Fruit fly (Drosophila melanogaster) whole organism, embryonic: ENCODE data around the gene CG33235.

Source experiments
- Atf-2 ChIP-seq: fragments of 200-800 bp; sonication (Bioruptor generic); optimal IDR thresholded peaks from 2 replicates; lab custom pipeline; 2016; ENCODE audit warnings: missing biosample characterization, missing genetic modification characterization
- Blimp-1 ChIP-seq: fragments of 200-800 bp; sonication (Bioruptor generic); optimal IDR thresholded peaks from 3 replicates; lab custom pipeline; 2018; ENCODE audit warnings: missing biosample characterization, missing genetic modification characterization, mild to moderate bottlenecking, moderate library complexity, missing genetic modification reagents
- CG11247 ChIP-seq: fragments of 200-800 bp; sonication (Bioruptor generic); IDR thresholded peaks from 2 replicates; pipeline ENCODE4 v1.3.6; 2022; ENCODE audit warnings: missing biosample characterization, missing genetic modification characterization
- CG11560 ChIP-seq: fragments of 200-800 bp; sonication (Bioruptor generic); IDR thresholded peaks from 3 replicates; pipeline ENCODE4 v1.3.6; 2022; ENCODE audit warnings: missing biosample characterization, missing genetic modification characterization
- CG11696 ChIP-seq: fragments of 200-800 bp; sonication (Bioruptor generic); IDR thresholded peaks from 2 replicates; pipeline ENCODE4 v1.3.6; 2022; ENCODE audit warnings: missing biosample characterization, missing genetic modification characterization
- CG13624 ChIP-seq: fragments of 200-800 bp; sonication (Bioruptor generic); optimal IDR thresholded peaks from 2 replicates; lab custom pipeline; 2016; ENCODE audit warnings: missing biosample characterization, missing genetic modification characterization
- CG14014 ChIP-seq: fragments of 200-800 bp; sonication (Bioruptor generic); IDR thresholded peaks from 2 replicates; pipeline ENCODE4 v1.3.6; 2022; ENCODE audit warnings: missing biosample characterization, missing genetic modification characterization
- CG14667 ChIP-seq: fragments of 200-800 bp; sonication (Bioruptor generic); IDR thresholded peaks from 2 replicates; pipeline ENCODE4 v1.3.6; 2022; ENCODE audit warnings: missing biosample characterization, missing genetic modification characterization
- CG15073 ChIP-seq: fragments of 200-800 bp; sonication (Bioruptor generic); optimal IDR thresholded peaks from 2 replicates; lab custom pipeline; 2016; ENCODE audit warnings: missing biosample characterization, missing genetic modification characterization
- CG15479 ChIP-seq: fragments of 200-800 bp; sonication (Bioruptor generic); optimal IDR thresholded peaks from 3 replicates; lab custom pipeline; 2019; ENCODE audit warnings: missing biosample characterization, mild to moderate bottlenecking, missing genetic modification characterization, moderate library complexity
- CG3065 ChIP-seq: fragments of 200-800 bp; sonication (Bioruptor generic); optimal IDR thresholded peaks from 2 replicates; lab custom pipeline; 2016; ENCODE audit warnings: missing biosample characterization, missing genetic modification characterization
- CG3281 ChIP-seq: fragments of 200-800 bp; sonication (Bioruptor generic); optimal IDR thresholded peaks from 3 replicates; lab custom pipeline; 2017; ENCODE audit warnings: missing biosample characterization, mild to moderate bottlenecking, missing genetic modification characterization
- CG7928 ChIP-seq: fragments of 200-800 bp; sonication (Bioruptor generic); optimal IDR thresholded peaks from 2 replicates; lab custom pipeline; 2017; ENCODE audit warnings: missing biosample characterization, mild to moderate bottlenecking, missing genetic modification characterization
- CG8290 ChIP-seq, 3 experiments: fragments of 200-800 bp; sonication (Bioruptor generic); optimal IDR thresholded peaks; 2 replicates each; lab custom pipeline; 2016 to 2019; ENCODE audit warnings: missing biosample characterization in 3 of 3, missing genetic modification characterization in 3 of 3, mild to moderate bottlenecking in 2 of 3, moderate library complexity in 1 of 3
- CG8765 ChIP-seq: fragments of 200-800 bp; sonication (Bioruptor generic); IDR thresholded peaks from 2 replicates; pipeline ENCODE4 v1.3.6; 2022; ENCODE audit warnings: missing biosample characterization, missing genetic modification characterization
- CTCF ChIP-seq: fragments of 200-800 bp; sonication (Bioruptor generic); optimal IDR thresholded peaks from 2 replicates; lab custom pipeline; 2017; ENCODE audit warnings: missing biosample characterization, mild to moderate bottlenecking, missing genetic modification characterization, moderate library complexity
- Dp ChIP-seq: fragments of 200-800 bp; sonication (Bioruptor generic); optimal IDR thresholded peaks from 2 replicates; lab custom pipeline; 2018; ENCODE audit warnings: missing biosample characterization, mild to moderate bottlenecking, missing genetic modification characterization, moderate library complexity
- ERR ChIP-seq: fragments of 200-800 bp; sonication (Bioruptor generic); optimal IDR thresholded peaks from 2 replicates; lab custom pipeline; 2016; ENCODE audit warnings: missing biosample characterization, missing genetic modification characterization
- Fer1 ChIP-seq: fragments of 200-800 bp; sonication (Bioruptor generic); optimal IDR thresholded peaks from 2 replicates; lab custom pipeline; 2017; ENCODE audit warnings: missing biosample characterization, mild to moderate bottlenecking, missing genetic modification characterization
- GATAe ChIP-seq: fragments of 200-800 bp; sonication (Bioruptor generic); conservative IDR thresholded peaks from 2 replicates; pipeline ENCODE4 v1.3.6; 2022; ENCODE audit warnings: missing biosample characterization, missing genetic modification characterization
- Gug ChIP-seq: fragments of 200-800 bp; sonication (Bioruptor generic); IDR thresholded peaks from 4 replicates; pipeline ENCODE4 v1.3.6; 2022; ENCODE audit warnings: missing biosample characterization, missing genetic modification characterization
- Hand ChIP-seq: fragments of 200-800 bp; sonication (Bioruptor generic); optimal IDR thresholded peaks from 2 replicates; lab custom pipeline; 2017; ENCODE audit warnings: mild to moderate bottlenecking, missing biosample characterization, missing genetic modification reagents, missing genetic modification characterization
- Hmr ChIP-seq: fragments of 200-800 bp; sonication (Bioruptor generic); optimal IDR thresholded peaks from 3 replicates; lab custom pipeline; 2017; ENCODE audit warnings: mild to moderate bottlenecking, missing biosample characterization, missing genetic modification reagents, missing genetic modification characterization
- Hr39 ChIP-seq: fragments of >200 bp; optimal IDR thresholded peaks from 2 replicates; lab custom pipeline; 2017
- NC2α ChIP-seq: fragments of 200-800 bp; sonication (Bioruptor generic); optimal IDR thresholded peaks from 2 replicates; lab custom pipeline; 2016; ENCODE audit warnings: missing biosample characterization, missing genetic modification characterization
- Nf-YB ChIP-seq: fragments of 200-800 bp; sonication (Bioruptor generic); optimal IDR thresholded peaks from 3 replicates; lab custom pipeline; 2019; ENCODE audit warnings: missing biosample characterization, mild to moderate bottlenecking, missing genetic modification characterization, moderate library complexity
- Tbp ChIP-seq: fragments of >200 bp; optimal IDR thresholded peaks from 2 replicates; lab custom pipeline; 2018; ENCODE audit warnings: missing biosample characterization, missing genetic modification characterization
- Vsx1 ChIP-seq: fragments of 200-800 bp; sonication (Bioruptor generic); optimal IDR thresholded peaks from 2 replicates; lab custom pipeline; 2017; ENCODE audit warnings: missing biosample characterization, mild to moderate bottlenecking, missing genetic modification characterization, missing genetic modification reagents
- Xbp1 ChIP-seq: fragments of 200-800 bp; sonication (Bioruptor generic); optimal IDR thresholded peaks from 3 replicates; lab custom pipeline; 2016; ENCODE audit warnings: missing biosample characterization, mild to moderate bottlenecking, missing genetic modification characterization
- ato ChIP-seq: fragments of 200-800 bp; sonication (Bioruptor generic); IDR thresholded peaks from 2 replicates; pipeline ENCODE4 v1.3.6; 2022; ENCODE audit warnings: missing biosample characterization, missing genetic modification characterization; ENCODE audit not compliant: partially characterized antibody
- bbx ChIP-seq: fragments of 200-800 bp; sonication (Bioruptor generic); IDR thresholded peaks from 2 replicates; pipeline ENCODE4 v1.3.6; 2022; ENCODE audit warnings: missing biosample characterization, missing genetic modification characterization; ENCODE audit not compliant: partially characterized antibody
- cato ChIP-seq: fragments of 200-800 bp; sonication (Bioruptor generic); optimal IDR thresholded peaks from 2 replicates; lab custom pipeline; 2016; ENCODE audit warnings: missing biosample characterization, missing genetic modification characterization, borderline replicate concordance
- dati ChIP-seq: fragments of 200-800 bp; sonication (Bioruptor generic); IDR thresholded peaks from 2 replicates; pipeline ENCODE4 v1.3.6; 2022; ENCODE audit warnings: missing biosample characterization, missing genetic modification characterization
- emc ChIP-seq: fragments of 200-800 bp; sonication (Bioruptor generic); optimal IDR thresholded peaks from 2 replicates; lab custom pipeline; 2016; ENCODE audit warnings: missing biosample characterization, missing genetic modification characterization
- gro ChIP-seq: fragments of 200-800 bp; sonication (Bioruptor generic); optimal IDR thresholded peaks from 2 replicates; lab custom pipeline; 2016; ENCODE audit warnings: missing biosample characterization, missing genetic modification characterization
- ham ChIP-seq: fragments of 200-800 bp; sonication (Bioruptor generic); IDR thresholded peaks from 2 replicates; pipeline ENCODE4 v1.3.6; 2022; ENCODE audit warnings: missing biosample characterization, missing genetic modification characterization
- hbn ChIP-seq: fragments of 200-800 bp; sonication (Bioruptor generic); IDR thresholded peaks from 2 replicates; pipeline ENCODE4 v1.3.6; 2022; ENCODE audit warnings: missing biosample characterization, missing genetic modification characterization; ENCODE audit not compliant: partially characterized antibody
- her ChIP-seq: fragments of 200-800 bp; sonication (Bioruptor generic); optimal IDR thresholded peaks from 2 replicates; lab custom pipeline; 2016; ENCODE audit warnings: missing biosample characterization, missing genetic modification characterization
- jigr1 ChIP-seq: fragments of 200-800 bp; sonication (Bioruptor generic); IDR thresholded peaks from 3 replicates; pipeline ENCODE4 v1.3.6; 2022; ENCODE audit warnings: missing biosample characterization, missing genetic modification characterization
- ken ChIP-seq: fragments of 200-800 bp; sonication (Bioruptor generic); IDR thresholded peaks from 3 replicates; pipeline ENCODE4 v1.3.6; 2022; ENCODE audit warnings: missing biosample characterization, missing genetic modification characterization
- prd ChIP-seq, 3 experiments: fragments of >200 bp in 2 of 3; fragments of 200-800 bp in 1 of 3; sonication (Bioruptor generic) in 1 of 3; optimal IDR thresholded peaks in 2 of 3; IDR thresholded peaks in 1 of 3; 2 replicates in 2 of 3; 3 replicates in 1 of 3; pipeline versions ENCODE4 v1.3.6 to Lab custom; 2017 to 2022; ENCODE audit warnings: missing biosample characterization in 1 of 3, missing genetic modification characterization in 1 of 3
- repo ChIP-seq: fragments of 200-800 bp; sonication (Bioruptor generic); optimal IDR thresholded peaks from 2 replicates; lab custom pipeline; 2016; ENCODE audit warnings: missing biosample characterization, missing genetic modification characterization
- sens-2 ChIP-seq: fragments of 200-800 bp; sonication (Bioruptor generic); IDR thresholded peaks from 2 replicates; pipeline ENCODE4 v1.3.6; 2022; ENCODE audit warnings: missing biosample characterization, missing genetic modification characterization
- sim ChIP-seq: fragments of 200-800 bp; sonication (Bioruptor generic); IDR thresholded peaks from 2 replicates; pipeline ENCODE4 v1.3.6; 2022; ENCODE audit warnings: missing biosample characterization, missing genetic modification characterization
- slp2 ChIP-seq: fragments of 200-800 bp; sonication (Bioruptor generic); optimal IDR thresholded peaks from 2 replicates; lab custom pipeline; 2016; ENCODE audit warnings: missing biosample characterization, missing genetic modification characterization
- stc ChIP-seq: fragments of 200-800 bp; sonication (Bioruptor generic); IDR thresholded peaks from 2 replicates; pipeline ENCODE4 v1.3.6; 2022; ENCODE audit warnings: missing biosample characterization, missing genetic modification characterization
- tin ChIP-seq: fragments of 200-800 bp; sonication (Bioruptor generic); optimal IDR thresholded peaks from 3 replicates; lab custom pipeline; 2016; ENCODE audit warnings: missing biosample characterization, missing genetic modification characterization
- toy ChIP-seq: fragments of 200-800 bp; sonication (Bioruptor generic); IDR thresholded peaks from 2 replicates; pipeline ENCODE4 v1.3.6; 2022; ENCODE audit warnings: missing biosample characterization, missing genetic modification characterization
- tx ChIP-seq: fragments of 200-800 bp; sonication (Bioruptor generic); optimal IDR thresholded peaks from 2 replicates; lab custom pipeline; 2016; ENCODE audit warnings: missing biosample characterization, missing genetic modification characterization
- vvl ChIP-seq: fragments of 200-800 bp; sonication (Bioruptor generic); IDR thresholded peaks from 2 replicates; pipeline ENCODE4 v1.3.6; 2022; ENCODE audit warnings: missing biosample characterization, missing genetic modification characterization

CG33235 gene

DNA sequence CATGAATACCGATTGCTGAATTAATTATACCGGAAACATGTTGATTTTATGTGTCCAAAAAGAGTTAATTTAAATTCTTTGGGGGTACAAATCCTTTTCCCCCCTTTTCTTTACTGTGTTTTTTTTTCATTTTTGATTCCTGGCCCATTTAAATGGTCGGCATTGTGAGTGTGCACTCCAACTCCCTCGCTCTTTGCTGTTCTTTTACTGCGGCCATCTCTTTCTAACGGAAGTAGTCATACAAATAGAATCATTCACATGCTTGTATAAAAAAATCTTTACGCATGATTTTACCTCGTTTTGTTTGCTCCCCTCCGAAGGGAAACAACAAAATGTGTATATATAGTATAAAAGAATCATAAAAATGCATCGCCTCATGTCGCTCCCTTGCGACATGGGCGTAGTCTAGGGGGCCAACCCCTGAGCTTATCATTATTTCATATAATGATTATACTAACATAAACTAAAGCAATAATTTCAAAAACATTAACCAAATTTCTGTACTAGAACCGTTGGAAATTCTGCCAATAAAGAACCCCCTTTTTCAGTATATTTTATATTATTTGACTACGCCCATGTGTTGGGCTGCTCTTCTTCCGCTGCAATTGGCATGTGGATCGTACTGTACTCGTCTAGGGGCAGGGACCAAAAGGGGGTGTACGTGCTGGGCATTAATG, 36.8 kb upstream of the CG33235 start (continued):
- TF ChIP-seq CG11247 (GFP tag; lab: Robert Waterston, UW) (peak; percentile 59; the same call in 1 of the 2 replicates), Blimp-1 (GFP tag; lab: Kevin White, UChicago) (peak; percentile 89), Nf-YB (GFP tag; lab: Kevin White, UChicago) (peak; percentile 61), CG14667 (GFP tag; lab: Robert Waterston, UW) (peak; percentile 60), NC2α (GFP tag; lab: Kevin White, UChicago) (no peak), CG8765 (no peak; the same call in 1 of the 2 replicates), CG14014 (GFP tag; lab: Robert Waterston, UW) (no peak), tin (peak; percentile 78), prd (optimal IDR thresholded peaks at IDR 0.05; lab: Kevin White, UChicago) (no peak), prd (GFP tag; IDR thresholded peaks at IDR 0.05; lab: Robert Waterston, UW) (peak; percentile 86), Xbp1 (GFP tag; lab: Kevin White, UChicago) (peak; percentile 71), CTCF (GFP tag; lab: Kevin White, UChicago) (peak; percentile 54), CG3065 (GFP tag; lab: Kevin White, UChicago) (peak; percentile 49), Hr39 (lab: Kevin White, UChicago) (no peak), gro (no peak), Dp (no peak), bbx (GFP tag; lab: Robert Waterston, UW) (no peak), tx (GFP tag; lab: Kevin White, UChicago) (no peak), Tbp (GFP tag; lab: Kevin White, UChicago) (no peak), her (GFP tag; lab: Kevin White, UChicago) (no peak), cato (GFP tag; lab: Kevin White, UChicago) (peak; percentile 46), Gug (GFP tag; lab: Robert Waterston, UW) (peak; percentile 50; the same call in 2 of the 4 replicates), sens-2 (GFP tag; lab: Robert Waterston, UW) (peak; percentile 73), Hand (GFP tag; lab: Kevin White, UChicago) (peak; percentile 18), CG3281 (peak; percentile 7), ham (GFP tag; lab: Robert Waterston, UW) (no peak), dati (GFP tag; lab: Robert Waterston, UW) (no peak), Atf-2 (GFP tag; lab: Kevin White, UChicago) (peak; percentile 13), vvl (GFP tag; lab: Robert Waterston, UW) (peak; percentile 84), CG11696 (peak; percentile 87), hbn (GFP tag; lab: Robert Waterston, UW) (no peak), Fer1 (GFP tag; lab: Kevin White, UChicago) (peak; percentile 32), Vsx1 (GFP tag; lab: Kevin White, UChicago) (no peak), Hmr (GFP tag; lab: Kevin White, UChicago) (peak; percentile 28), emc (no peak), CG8290 (GFP tag; optimal IDR thresholded peaks at IDR 0.05; lab: Kevin White, UChicago) (peak; percentile 50), CG8290 (tag; optimal IDR thresholded peaks at IDR 0.05; lab: Kevin White, UChicago) (peak in 1 of 2 experiments; percentile 12), repo (GFP tag; lab: Kevin White, UChicago) (no peak), toy (GFP tag; lab: Robert Waterston, UW) (0 out of 2 replicates have a peak, but pooled peaks have one; percentile 29), sim (GFP tag; lab: Robert Waterston, UW) (peak; percentile 75), CG11560 (tag; lab: Robert Waterston, UW) (peak; percentile 53; the same call in 1 of the 3 replicates), CG15479 (GFP tag; lab: Kevin White, UChicago) (no peak), ato (GFP tag; lab: Robert Waterston, UW) (no peak), CG7928 (GFP tag; lab: Kevin White, UChicago) (no peak), CG13624 (GFP tag; lab: Kevin White, UChicago) (no peak), CG15073 (peak; percentile 12), jigr1 (GFP tag; lab: Robert Waterston, UW) (0 out of 3 replicates have a peak, but pooled peaks have one; percentile 26), ERR (GFP tag; lab: Kevin White, UChicago) (no peak), slp2 (GFP tag; lab: Kevin White, UChicago) (no peak), GATAe (GFP tag; lab: Robert Waterston, UW) (no peak), stc (GFP tag; lab: Robert Waterston, UW) (peak; percentile 36; the same call in 1 of the 2 replicates), ken (GFP tag; lab: Robert Waterston, UW) (peak; percentile 76; the same call in 2 of the 3 replicates)
